Worm (Caenorhabditis elegans) whole organism, midembryonic: ENCODE data around the gene srb-18.

ENCODE experiments used
- T22C8.4 ChIP-seq: fragments of 200-800 bp; sonication (Bioruptor generic); IDR thresholded peaks from 2 replicates; pipeline ENCODE4 v1.3.6; 2022; ENCODE audit warnings: missing genetic modification characterization, missing compliant biosample characterization
- cog-1 ChIP-seq: sonication (generic microtip); optimal IDR thresholded peaks from 2 replicates; lab custom pipeline; 2016; ENCODE audit warnings: missing genetic modification characterization, missing compliant biosample characterization
- klf-2 ChIP-seq: fragments of 200-800 bp; sonication (Bioruptor generic); conservative IDR thresholded peaks from 2 replicates; pipeline ENCODE4 v1.3.6; 2022; ENCODE audit warnings: missing genetic modification reagents, missing genetic modification characterization, missing compliant biosample characterization
- med-1 ChIP-seq: sonication (generic microtip); optimal IDR thresholded peaks from 2 replicates; lab custom pipeline; 2017; ENCODE audit warnings: missing genetic modification characterization, mild to moderate bottlenecking, missing compliant biosample characterization, antibody characterized with exemption, missing genetic modification reagents; ENCODE audit not compliant: insufficient read depth
- ref-1 ChIP-seq: fragments of 200-800 bp; sonication (Bioruptor generic); conservative IDR thresholded peaks from 2 replicates; pipeline ENCODE4 v1.3.6; 2022; ENCODE audit warnings: missing genetic modification reagents, missing genetic modification characterization, missing compliant biosample characterization
- ztf-23 ChIP-seq: fragments of 200-800 bp; sonication (Bioruptor generic); IDR thresholded peaks from 2 replicates; pipeline ENCODE4 v1.3.6; 2022; ENCODE audit warnings: missing genetic modification reagents, missing genetic modification characterization, missing compliant biosample characterization
- ztf-29 ChIP-seq: fragments of 200-800 bp; sonication (Bioruptor generic); IDR thresholded peaks from 2 replicates; pipeline ENCODE4 v1.3.6; 2022; ENCODE audit warnings: missing genetic modification reagents, missing genetic modification characterization, missing compliant biosample characterization

DNA sequence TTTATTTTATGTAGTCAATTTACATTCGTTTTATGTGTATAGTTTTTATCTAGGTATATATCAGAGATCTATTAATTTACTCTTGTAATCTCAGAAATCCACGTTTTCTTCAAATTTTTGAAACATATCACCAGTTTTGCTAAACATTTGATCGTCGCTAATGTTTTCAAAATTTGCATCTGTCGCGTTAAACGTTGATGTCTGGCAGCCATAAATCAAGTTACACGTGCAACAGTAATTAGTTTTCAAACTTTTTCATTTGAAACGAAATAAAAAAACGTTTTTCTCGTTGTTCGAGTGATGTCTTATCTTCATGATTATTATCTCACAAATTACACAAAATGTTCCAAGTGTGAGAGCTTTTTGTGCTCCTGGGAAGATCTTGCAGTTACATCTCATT, 17.6 kb upstream of the srb-18 start, which contains the start of gene srh-79:
- TF ChIP-seq T22C8.4 (GFP tag; lab: Robert Waterston, UW) = no peak
- no peak for TF ChIP-seq ztf-29
- no peak for TF ChIP-seq ref-1
- TF ChIP-seq med-1 (GFP tag; lab: Kevin White, UChicago) = no peak
- TF ChIP-seq klf-2 (GFP tag; lab: Robert Waterston, UW) = no peak
- no peak for TF ChIP-seq ztf-23 (GFP tag; lab: Robert Waterston, UW)
- TF ChIP-seq cog-1 = no peak
